Worm (Caenorhabditis elegans): Measurements from ENCODE around the gene srg-9.

The srg-9 gene

ce11 chrIII:6231880-6232279 lies 24.7 kb downstream of the srg-9 start (continued):
- TF ChIP-seq pax-3 (tag; optimal IDR thresholded peaks at IDR 0.05) (no peak), ama-1 (optimal IDR thresholded peaks at IDR 0.05) (no peak), hpl-2 (GFP tag; optimal IDR thresholded peaks at IDR 0.05) (no peak), unc-62 (GFP tag; optimal IDR thresholded peaks at IDR 0.05) (no peak), zip-4 (GFP tag; optimal IDR thresholded peaks at IDR 0.05) (no peak), C16A3.4 (tag; optimal IDR thresholded peaks at IDR 0.05) (peak; percentile 1), ztf-11 (tag; optimal IDR thresholded peaks at IDR 0.05) (no peak), unc-98 (GFP tag; IDR thresholded peaks at IDR 0.05) (no peak), elt-3 (tag; optimal IDR thresholded peaks at IDR 0.05) (peak in 2 of 6 experiments; percentile 58 to 76), nhr-19 (GFP tag; conservative IDR thresholded peaks at IDR 0.05) (no peak), lin-15B (tag; optimal IDR thresholded peaks at IDR 0.05) (no peak), lir-3 (tag; optimal IDR thresholded peaks at IDR 0.05; ENCODE audit: poor library complexity) (no peak), nhr-90 (tag; optimal IDR thresholded peaks at IDR 0.05; ENCODE audit: poor library complexity) (no peak), jun-1 (tag; optimal IDR thresholded peaks at IDR 0.05) (peak; percentile 1), isw-1 (GFP tag; IDR thresholded peaks at IDR 0.05) (no peak), fkh-8 (tag; optimal IDR thresholded peaks at IDR 0.05) (no peak), irx-1 (tag; optimal IDR thresholded peaks at IDR 0.05) (no peak), F16B12.6 (tag; optimal IDR thresholded peaks at IDR 0.05) (no peak), blmp-1 (tag; optimal IDR thresholded peaks at IDR 0.05) (peak; percentile 39), Y116A8C.19 (tag; optimal IDR thresholded peaks at IDR 0.05; ENCODE audit: borderline replicate concordance) (no peak), nhr-20 (tag; optimal IDR thresholded peaks at IDR 0.05) (peak; percentile 20), aly-2 (tag; optimal IDR thresholded peaks at IDR 0.05) (no peak), pag-3 (tag; optimal IDR thresholded peaks at IDR 0.05; ENCODE audit: borderline replicate concordance, insufficient read depth) (no peak), ces-1 (GFP tag; optimal IDR thresholded peaks at IDR 0.05) (no peak), dpl-1 (GFP tag; optimal IDR thresholded peaks at IDR 0.05) (no peak), aha-1 (tag; optimal IDR thresholded peaks at IDR 0.05) (no peak), C04F5.9 (tag; optimal IDR thresholded peaks at IDR 0.05) (no peak), vab-15 (tag; optimal IDR thresholded peaks at IDR 0.05) (no peak), tlp-1 (tag; optimal IDR thresholded peaks at IDR 0.05) (peak; percentile 5), nhr-11 (tag; optimal IDR thresholded peaks at IDR 0.05) (no peak), efl-1 (optimal IDR thresholded peaks at IDR 0.05) (peak in 1 of 2 experiments; percentile 4), efl-1 (GFP tag; optimal IDR thresholded peaks at IDR 0.05 in 1 of 2) (peak in 1 of 2 experiments; percentile 83), swsn-7 (tag; optimal IDR thresholded peaks at IDR 0.05) (no peak), sptf-1 (tag; optimal IDR thresholded peaks at IDR 0.05) (no peak), nhr-12 (tag; optimal IDR thresholded peaks at IDR 0.05) (no peak), unc-30 (tag; optimal IDR thresholded peaks at IDR 0.05) (no peak), fkh-4 (tag; optimal IDR thresholded peaks at IDR 0.05; ENCODE audit: borderline replicate concordance) (no peak), dsc-1 (tag; optimal IDR thresholded peaks at IDR 0.05) (no peak), lin-35 (GFP tag; optimal IDR thresholded peaks at IDR 0.05) (peak in 1 of 2 experiments; percentile 47), tbx-2 (tag; optimal IDR thresholded peaks at IDR 0.05) (no peak), C34B4.2 (tag; optimal IDR thresholded peaks at IDR 0.05) (no peak), elt-2 (tag; optimal IDR thresholded peaks at IDR 0.05) (peak; percentile 69), lin-14 (GFP tag; optimal IDR thresholded peaks at IDR 0.05) (no peak), zag-1 (tag; optimal IDR thresholded peaks at IDR 0.05) (no peak)

ce11 chrIII:6230870-6231269 lies 25.7 kb downstream of the srg-9 start, which contains the start of gene esyt-2:
Gene esyt-2, minus strand, starts transcription at chrIII:6230970.
- TF ChIP-seq Y116A8C.19 (tag; optimal IDR thresholded peaks at IDR 0.05; ENCODE audit: borderline replicate concordance) (no peak), nhr-71 (tag; optimal IDR thresholded peaks at IDR 0.05) (peak; percentile 54), rnt-1 (tag; optimal IDR thresholded peaks at IDR 0.05) (peak; percentile 6), snpc-4 (tag; optimal IDR thresholded peaks at IDR 0.05) (no peak), ceh-88 (GFP tag; IDR thresholded peaks at IDR 0.05) (no peak), hlh-17 (GFP tag; optimal IDR thresholded peaks at IDR 0.05; ENCODE audit: borderline replicate concordance) (no peak), blmp-1 (tag; optimal IDR thresholded peaks at IDR 0.05) (no peak), lin-14 (GFP tag; optimal IDR thresholded peaks at IDR 0.05) (peak; percentile 5)

Data from whole organism, L1 larva.